Fruit fly (Drosophila melanogaster): ENCODE data around the gene Elys.
A peak's percentile ranks its signal among the peaks of the same experiment; 100 is the strongest.

Elys gene

dm6 chrX:19637434-19638327 lies 14.4 kb upstream of the Elys start (continued):
- TF ChIP-seq otp (GFP tag; IDR thresholded peaks at IDR 0.05) (no peak), slou (GFP tag; optimal IDR thresholded peaks at IDR 0.05) (no peak), Med (GFP tag) (peak; percentile 79), ranshi (GFP tag; IDR thresholded peaks at IDR 0.05) (no peak), CG30403 (GFP tag; optimal IDR thresholded peaks at IDR 0.05) (no peak), pfk (GFP tag; optimal IDR thresholded peaks at IDR 0.05) (no peak), CG14965 (GFP tag; optimal IDR thresholded peaks at IDR 0.05; ENCODE audit: borderline replicate concordance) (no peak), odd (GFP tag; optimal IDR thresholded peaks at IDR 0.05) (no peak), HLHmδ (GFP tag; optimal IDR thresholded peaks at IDR 0.05) (peak; percentile 57), so (GFP tag; IDR thresholded peaks at IDR 0.05) (no peak), Hsf (GFP tag; optimal IDR thresholded peaks at IDR 0.05) (no peak), salm (tag; optimal IDR thresholded peaks at IDR 0.05) (no peak), CG31224 (GFP tag; IDR thresholded peaks at IDR 0.05) (no peak), Dp (GFP tag; optimal IDR thresholded peaks at IDR 0.05) (no peak), tll (GFP tag; optimal IDR thresholded peaks at IDR 0.05) (no peak), ap (GFP tag; IDR thresholded peaks at IDR 0.05) (no peak), grau (tag; optimal IDR thresholded peaks at IDR 0.05) (no peak), Gsc (GFP tag; IDR thresholded peaks at IDR 0.05) (no peak), CG8281 (tag; optimal IDR thresholded peaks at IDR 0.05) (no peak), CG10209 (GFP tag; optimal IDR thresholded peaks at IDR 0.05) (no peak), NK7.1 (GFP tag; optimal IDR thresholded peaks at IDR 0.05) (no peak), Sox100B (GFP tag; optimal IDR thresholded peaks at IDR 0.05) (no peak), CG6813 (GFP tag; optimal IDR thresholded peaks at IDR 0.05) (no peak), Camta (GFP tag; optimal IDR thresholded peaks at IDR 0.05) (no peak), ara (GFP tag; IDR thresholded peaks at IDR 0.05) (no peak), Doc3 (GFP tag; IDR thresholded peaks at IDR 0.05; ENCODE audit: partially characterized antibody) (no peak), pum (GFP tag; optimal IDR thresholded peaks at IDR 0.05) (no peak), CG34224 (GFP tag; IDR thresholded peaks at IDR 0.05; ENCODE audit: partially characterized antibody) (0 out of 3 replicates have a peak, but pooled peaks have one; percentile 21), CG17912 (GFP tag; optimal IDR thresholded peaks at IDR 0.05) (no peak), bcd (GFP tag; optimal IDR thresholded peaks at IDR 0.05) (no peak), Oli (tag; optimal IDR thresholded peaks at IDR 0.05) (no peak), Dll (GFP tag; IDR thresholded peaks at IDR 0.05; ENCODE audit: partially characterized antibody) (0 out of 4 replicates have a peak, but pooled peaks have one; percentile 15), CG11398 (GFP tag; optimal IDR thresholded peaks at IDR 0.05) (no peak), HmgD (GFP tag; optimal IDR thresholded peaks at IDR 0.05) (no peak), ato (GFP tag; IDR thresholded peaks at IDR 0.05; ENCODE audit: partially characterized antibody) (no peak), CG18619 (GFP tag; optimal IDR thresholded peaks at IDR 0.05) (no peak), Meics (GFP tag; optimal IDR thresholded peaks at IDR 0.05) (no peak), hb (GFP tag; IDR thresholded peaks at IDR 0.05; ENCODE audit: partially characterized antibody) (no peak), inv (GFP tag; IDR thresholded peaks at IDR 0.05; ENCODE audit: partially characterized antibody) (no peak), cg (GFP tag; optimal IDR thresholded peaks at IDR 0.05) (peak; percentile 96), phol (tag; optimal IDR thresholded peaks at IDR 0.05) (peak; percentile 56), toy (GFP tag; IDR thresholded peaks at IDR 0.05) (no peak), da (GFP tag; optimal IDR thresholded peaks at IDR 0.05) (no peak), al (GFP tag; IDR thresholded peaks at IDR 0.05) (no peak), bsh (GFP tag; optimal IDR thresholded peaks at IDR 0.05) (no peak), CG16863 (GFP tag; optimal IDR thresholded peaks at IDR 0.05) (no peak), CG4360 (GFP tag; IDR thresholded peaks at IDR 0.05) (peak; percentile 57), abd-A (tag; optimal IDR thresholded peaks at IDR 0.05) (no peak)

Measured in whole organism, embryonic.